Worm (Caenorhabditis elegans) whole organism, L4 larva: ENCODE data around the gene glo-4.

Experiments
- ceh-82 ChIP-seq: sonication (generic microtip); optimal IDR thresholded peaks from 2 replicates; lab custom pipeline; 2017; ENCODE audit warnings: missing biosample characterization, missing genetic modification characterization
- lsy-2 ChIP-seq, 2 experiments: fragments of 150-350 bp in 1 of 2; sonication (generic microtip) in 1 of 2; optimal IDR thresholded peaks; 2 replicates each; lab custom pipeline; 2014 to 2017; ENCODE audit warnings: missing biosample characterization in 2 of 2, missing genetic modification characterization in 2 of 2
- nhr-11 ChIP-seq: fragments of 150-350 bp; optimal IDR thresholded peaks from 2 replicates; lab custom pipeline; 2014; ENCODE audit warnings: missing biosample characterization, missing genetic modification characterization

DNA sequence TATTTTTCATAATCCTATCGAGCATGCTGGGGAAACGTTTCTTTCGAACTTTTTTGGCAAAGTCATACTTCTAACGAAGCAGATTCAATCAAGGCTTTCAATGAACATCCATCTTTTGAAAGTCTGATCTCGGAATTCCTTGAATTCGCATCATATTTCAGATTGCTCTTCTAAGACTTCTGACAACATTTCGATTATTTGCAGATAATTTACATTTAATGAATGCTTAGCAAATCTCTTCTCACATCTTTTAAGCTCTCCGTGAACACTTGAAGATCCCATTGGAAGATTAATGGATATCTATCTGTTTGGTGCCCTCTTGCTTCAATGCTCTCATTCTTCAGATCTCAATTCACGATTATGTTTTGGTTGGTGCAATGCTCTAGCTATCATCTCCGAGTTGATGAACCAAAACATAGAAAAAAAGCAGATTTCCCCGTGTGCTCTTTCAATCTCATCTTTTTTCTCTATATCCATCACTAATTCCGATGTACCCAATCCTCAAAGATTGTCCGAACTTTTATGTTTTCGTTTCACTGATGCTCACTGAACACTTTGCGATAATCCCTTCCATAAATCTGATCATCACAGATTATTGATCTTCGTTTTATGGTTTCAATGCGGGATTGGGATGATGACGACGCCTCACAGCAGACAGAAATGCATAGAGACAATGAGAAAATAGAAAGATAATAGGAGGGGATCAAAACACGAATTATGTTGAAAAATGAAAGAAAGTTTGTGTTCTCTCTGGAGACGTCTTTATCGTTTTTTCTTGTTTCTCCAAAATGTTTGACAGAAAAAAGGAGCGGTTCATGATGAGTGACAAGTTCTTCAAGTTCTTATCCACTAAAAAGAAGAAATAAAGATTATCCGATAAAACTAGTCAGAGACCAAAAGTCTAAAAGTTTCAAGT lies 31.4 kb upstream of the glo-4 start:
- TF ChIP-seq nhr-11: no peak
- no peak for TF ChIP-seq lsy-2 (tag; optimal IDR thresholded peaks at IDR 0.05; lab: Kevin White, UChicago)
- no peak for TF ChIP-seq ceh-82 (tag; lab: Kevin White, UChicago)
